Fruit fly (Drosophila melanogaster): ENCODE data around the gene CG32988.

Gene CG32988

DNA sequence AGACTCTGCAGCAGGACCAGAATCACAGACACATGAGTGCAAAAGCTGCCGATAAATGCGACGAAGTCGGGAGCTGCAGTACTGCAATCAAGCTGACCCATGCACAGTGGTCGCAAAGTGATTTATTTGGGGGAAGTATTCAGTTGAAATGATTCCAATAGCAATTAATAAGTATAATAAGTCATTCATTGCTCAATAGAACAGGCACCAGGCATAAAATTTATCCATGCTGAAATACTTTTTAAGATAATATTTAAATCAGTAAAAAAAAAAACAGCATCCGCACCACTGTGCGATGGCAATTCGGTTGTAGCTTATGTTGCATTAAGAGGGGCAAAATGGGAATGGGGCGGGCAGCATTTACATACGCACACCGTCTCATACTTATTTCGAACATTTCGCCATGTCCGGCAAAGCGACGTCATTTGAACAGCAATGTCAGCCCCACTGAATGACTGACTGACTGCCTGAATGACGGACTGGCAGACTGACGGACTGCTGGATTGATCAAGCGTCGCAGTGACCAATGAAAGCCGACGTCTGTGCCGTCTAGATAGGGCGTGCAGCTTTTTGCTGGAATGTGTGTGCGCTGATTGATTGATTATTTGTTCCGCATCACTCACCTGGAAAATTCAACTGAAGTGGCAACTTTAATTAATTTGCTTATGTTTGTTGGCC lies 29.7 kb upstream of the CG32988 start (continued):
- TF ChIP-seq D19A (tag; optimal IDR thresholded peaks at IDR 0.05) (peak; percentile 32), gt (GFP tag; IDR thresholded peaks at IDR 0.05) (peak; percentile 21), CG11695 (GFP tag; IDR thresholded peaks at IDR 0.05) (peak; percentile 65), CG13624 (GFP tag; optimal IDR thresholded peaks at IDR 0.05) (no peak), kni (GFP tag; optimal IDR thresholded peaks at IDR 0.05) (no peak), z (GFP tag; IDR thresholded peaks at IDR 0.05) (no peak), jing (GFP tag; optimal IDR thresholded peaks at IDR 0.05) (no peak), pan (optimal IDR thresholded peaks at IDR 0.05) (no peak), pan (GFP tag; optimal IDR thresholded peaks at IDR 0.05 in 1 of 2, IDR thresholded peaks at IDR 0.05 in 1 of 2) (peak in 1 of 2 experiments; percentile 71), unc-4 (GFP tag; IDR thresholded peaks at IDR 0.05; ENCODE audit: partially characterized antibody) (no peak), CG32532 (GFP tag; IDR thresholded peaks at IDR 0.05) (peak; percentile 30; the same call in 1 of the 2 replicates), sd (tag; optimal IDR thresholded peaks at IDR 0.05) (peak; percentile 38), Ravus (GFP tag; IDR thresholded peaks at IDR 0.05) (no peak), so (GFP tag; IDR thresholded peaks at IDR 0.05) (peak; percentile 83; the same call in 2 of the 3 replicates), HLH4C (GFP tag; IDR thresholded peaks at IDR 0.05; ENCODE audit: partially characterized antibody) (no peak), CG11696 (GFP tag; IDR thresholded peaks at IDR 0.05) (0 out of 2 replicates have a peak, but pooled peaks have one; percentile 25), Doc2 (GFP tag; IDR thresholded peaks at IDR 0.05) (no peak), CG4424 (GFP tag; optimal IDR thresholded peaks at IDR 0.05) (peak; percentile 13), trh (GFP tag; optimal IDR thresholded peaks at IDR 0.05) (no peak), onecut (GFP tag; IDR thresholded peaks at IDR 0.05) (peak; percentile 25; the same call in 1 of the 2 replicates), CG11247 (GFP tag; IDR thresholded peaks at IDR 0.05) (peak; percentile 64), CG13894 (tag; optimal IDR thresholded peaks at IDR 0.05) (no peak), az2 (GFP tag; optimal IDR thresholded peaks at IDR 0.05) (peak; percentile 72), CG8478 (optimal IDR thresholded peaks at IDR 0.05) (no peak), Meics (GFP tag; optimal IDR thresholded peaks at IDR 0.05) (no peak), CG7271 (tag; optimal IDR thresholded peaks at IDR 0.05) (no peak), schlank (tag; optimal IDR thresholded peaks at IDR 0.05) (no peak), CG17385 (GFP tag; optimal IDR thresholded peaks at IDR 0.05) (peak; percentile 37), Kr (GFP tag; optimal IDR thresholded peaks at IDR 0.05) (no peak), aop (GFP tag; IDR thresholded peaks at IDR 0.05) (no peak), Taf1 (GFP tag; IDR thresholded peaks at IDR 0.05) (no peak), CG10565 (GFP tag; optimal IDR thresholded peaks at IDR 0.05) (peak; percentile 18), Awh (GFP tag; IDR thresholded peaks at IDR 0.05) (no peak; the same call in 1 of the 2 replicates), hkb (optimal IDR thresholded peaks at IDR 0.05) (no peak), hkb (GFP tag; IDR thresholded peaks at IDR 0.05) (peak; percentile 53), CG8765 (GFP tag; IDR thresholded peaks at IDR 0.05) (0 out of 2 replicates have a peak, but pooled peaks have one; percentile 51), CG5245 (GFP tag; optimal IDR thresholded peaks at IDR 0.05) (peak; percentile 85), Ptx1 (GFP tag; IDR thresholded peaks at IDR 0.05) (peak; percentile 81), HLH54F (GFP tag; optimal IDR thresholded peaks at IDR 0.05) (no peak), tna (GFP tag; IDR thresholded peaks at IDR 0.05; ENCODE audit: partially characterized antibody) (no peak), inv (GFP tag; IDR thresholded peaks at IDR 0.05; ENCODE audit: partially characterized antibody) (no peak), CG31224 (GFP tag; IDR thresholded peaks at IDR 0.05) (no peak), CG8359 (GFP tag; optimal IDR thresholded peaks at IDR 0.05; ENCODE audit: borderline replicate concordance) (no peak), org-1 (GFP tag; optimal IDR thresholded peaks at IDR 0.05) (peak; percentile 23), CG17912 (GFP tag; optimal IDR thresholded peaks at IDR 0.05) (no peak), bcd (GFP tag; optimal IDR thresholded peaks at IDR 0.05) (peak; percentile 41), CG17802 (tag; optimal IDR thresholded peaks at IDR 0.05) (no peak), mld (GFP tag; IDR thresholded peaks at IDR 0.05; ENCODE audit: partially characterized antibody) (no peak), CG14014 (GFP tag; IDR thresholded peaks at IDR 0.05) (peak; percentile 18; the same call in 1 of the 2 replicates), Bteb2 (GFP tag; optimal IDR thresholded peaks at IDR 0.05) (no peak), Max (GFP tag; optimal IDR thresholded peaks at IDR 0.05) (peak; percentile 70)
